Worm (Caenorhabditis elegans): Measurements from ENCODE around the gene prx-5.

Gene prx-5

DNA sequence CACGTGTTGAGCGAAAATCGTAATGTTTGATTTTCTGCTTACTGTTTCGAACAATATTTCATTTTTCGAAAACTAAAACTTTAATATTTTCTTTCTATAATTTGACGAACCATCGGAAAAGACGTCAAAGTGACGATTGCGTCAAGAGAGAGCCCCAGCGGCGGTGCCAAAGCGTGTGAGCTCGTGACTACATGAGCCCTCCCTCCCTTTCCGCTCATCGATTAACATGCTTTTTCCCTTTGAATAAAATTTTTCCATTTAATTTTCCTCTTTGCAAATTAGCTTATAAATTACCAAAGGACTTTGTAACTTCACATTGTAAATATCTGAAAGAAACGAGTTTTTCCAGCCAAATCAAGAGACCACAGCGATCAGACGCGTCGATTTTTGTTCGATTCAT lies 38.3 kb downstream of the prx-5 start:
- no peak for TF ChIP-seq ceh-24 (tag; optimal IDR thresholded peaks at IDR 0.05)
- TF ChIP-seq C38D4.7 (GFP tag; optimal IDR thresholded peaks at IDR 0.05), result no peak
- no peak for TF ChIP-seq tbx-2 (tag; optimal IDR thresholded peaks at IDR 0.05)
- TF ChIP-seq ceh-14 (tag; optimal IDR thresholded peaks at IDR 0.05), result no peak
- no peak for TF ChIP-seq ttx-3 (tag; optimal IDR thresholded peaks at IDR 0.05)
- TF ChIP-seq pha-2 (tag; optimal IDR thresholded peaks at IDR 0.05), result no peak
- no peak for TF ChIP-seq gmeb-2 (tag; optimal IDR thresholded peaks at IDR 0.05)
- TF ChIP-seq hlh-13 (GFP tag; optimal IDR thresholded peaks at IDR 0.05), result no peak
- no peak for TF ChIP-seq ahr-1 (tag; optimal IDR thresholded peaks at IDR 0.05)
- TF ChIP-seq syd-9 (tag; optimal IDR thresholded peaks at IDR 0.05), result no peak
- TF ChIP-seq ceh-2 (tag; optimal IDR thresholded peaks at IDR 0.05), result no peak
- TF ChIP-seq eyg-1 (tag; optimal IDR thresholded peaks at IDR 0.05), result no peak
- no peak for TF ChIP-seq sox-2 (GFP tag; IDR thresholded peaks at IDR 0.05)
- no peak for TF ChIP-seq ceh-45 (GFP tag; IDR thresholded peaks at IDR 0.05)
- no peak for TF ChIP-seq sox-4 (tag; optimal IDR thresholded peaks at IDR 0.05)
- peak; percentile 2 for TF ChIP-seq ceh-48 (tag; optimal IDR thresholded peaks at IDR 0.05)
- TF ChIP-seq K09A11.1 (tag; optimal IDR thresholded peaks at IDR 0.05; ENCODE audit: insufficient read depth), result no peak
- no peak for TF ChIP-seq unc-86 (tag; optimal IDR thresholded peaks at IDR 0.05)
- TF ChIP-seq hlh-30 (tag; optimal IDR thresholded peaks at IDR 0.05; ENCODE audit: insufficient read depth), result peak; percentile 25
- no peak for TF ChIP-seq ama-1 (optimal IDR thresholded peaks at IDR 0.05)
- TF ChIP-seq unc-42 (tag; optimal IDR thresholded peaks at IDR 0.05), result peak; percentile 40
- no peak for TF ChIP-seq sdc-2 (tag; optimal IDR thresholded peaks at IDR 0.05)
- TF ChIP-seq pqm-1 (tag; optimal IDR thresholded peaks at IDR 0.05), result no peak
- TF ChIP-seq zip-5 (tag; optimal IDR thresholded peaks at IDR 0.05), result no peak
- TF ChIP-seq unc-55 (GFP tag; optimal IDR thresholded peaks at IDR 0.05), result no peak
- TF ChIP-seq hlh-6 (tag; optimal IDR thresholded peaks at IDR 0.05), result no peak

DNA sequence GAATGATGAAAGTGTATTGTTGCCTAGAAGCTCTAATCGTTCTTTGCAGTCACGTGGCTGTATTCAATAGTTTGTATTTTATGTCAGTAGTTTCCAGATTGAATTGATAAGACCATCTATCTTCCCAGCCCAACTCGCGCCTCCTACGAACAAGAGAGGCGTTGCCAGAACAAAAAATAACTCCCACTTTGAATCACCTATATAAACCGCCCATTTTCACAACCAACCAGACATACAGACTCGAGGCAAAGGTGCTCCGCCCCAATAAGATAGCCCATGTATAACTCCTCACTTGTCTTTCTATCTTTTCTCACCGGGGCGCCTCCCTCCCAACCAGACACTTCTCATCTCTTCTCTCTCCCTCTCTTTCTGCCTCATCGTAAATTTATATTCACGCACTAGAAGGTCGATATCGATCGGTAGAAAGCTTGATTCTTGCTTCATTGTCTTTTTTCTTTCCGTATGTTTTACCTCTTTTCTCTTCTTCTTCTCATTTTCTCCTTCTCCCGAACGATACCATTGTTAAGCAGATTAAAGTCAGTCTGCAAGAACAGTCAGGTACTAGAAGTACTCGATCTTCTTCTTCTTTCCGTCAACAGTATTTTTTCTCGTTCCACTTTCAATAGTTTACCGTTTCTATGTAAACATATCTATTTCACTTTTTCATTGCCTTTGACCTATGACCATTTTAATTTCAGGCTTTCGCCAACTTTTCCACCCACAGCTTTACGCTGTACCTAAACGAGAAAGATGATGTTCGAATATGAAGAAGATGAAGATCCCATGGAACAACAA lies 39.0 kb downstream of the prx-5 start, which contains the start of gene mak-1:
TSS of gene mak-1 (plus strand) at position 693 of the 795 bp plus-strand sequence.
- TF ChIP-seq C08G9.2 (tag; optimal IDR thresholded peaks at IDR 0.05) (peak; percentile 41), ceh-22 (tag; optimal IDR thresholded peaks at IDR 0.05) (no peak), lin-11 (tag; optimal IDR thresholded peaks at IDR 0.05) (no peak), pqm-1 (tag; optimal IDR thresholded peaks at IDR 0.05) (no peak), pag-3 (tag; optimal IDR thresholded peaks at IDR 0.05; ENCODE audit: borderline replicate concordance) (no peak), nfya-1 (tag; optimal IDR thresholded peaks at IDR 0.05) (peak; percentile 32), ceh-6 (GFP tag; optimal IDR thresholded peaks at IDR 0.05) (no peak), pros-1 (tag; optimal IDR thresholded peaks at IDR 0.05) (no peak), ceh-18 (tag; optimal IDR thresholded peaks at IDR 0.05) (peak; percentile 68), pat-9 (tag; optimal IDR thresholded peaks at IDR 0.05) (no peak), rnt-1 (tag; optimal IDR thresholded peaks at IDR 0.05) (peak; percentile 4), C38D4.7 (GFP tag; optimal IDR thresholded peaks at IDR 0.05) (no peak), ceh-9 (tag; optimal IDR thresholded peaks at IDR 0.05) (no peak), syd-9 (tag; optimal IDR thresholded peaks at IDR 0.05) (no peak)

Data from whole organism, late embryonic.